Worm (Caenorhabditis elegans): ENCODE measurements around the gene Y37A1A.2.

The Y37A1A.2 gene

ce11 chrIV:13887408-13888163 lies 25.2 kb downstream of the Y37A1A.2 start, which contains the start of gene lin-66:
lin-66 (plus strand) TSS chrIV:13888079.
- TF ChIP-seq ceh-34 (tag; optimal IDR thresholded peaks at IDR 0.05) (peak; percentile 94), F13H6.1 (tag; optimal IDR thresholded peaks at IDR 0.05) (peak; percentile 79), hlh-6 (tag; optimal IDR thresholded peaks at IDR 0.05) (peak; percentile 53), gmeb-2 (tag; optimal IDR thresholded peaks at IDR 0.05) (no peak), sox-2 (GFP tag; IDR thresholded peaks at IDR 0.05) (no peak), sox-4 (tag; optimal IDR thresholded peaks at IDR 0.05) (no peak), hlh-30 (tag; optimal IDR thresholded peaks at IDR 0.05; ENCODE audit: insufficient read depth) (peak; percentile 82), nhr-232 (tag; optimal IDR thresholded peaks at IDR 0.05) (no peak), rnt-1 (tag; optimal IDR thresholded peaks at IDR 0.05) (peak; percentile 90), nhr-11 (tag; optimal IDR thresholded peaks at IDR 0.05) (no peak), pha-2 (tag; optimal IDR thresholded peaks at IDR 0.05) (peak; percentile 59), ceh-14 (tag; optimal IDR thresholded peaks at IDR 0.05) (peak; percentile 91), ztf-16 (tag; optimal IDR thresholded peaks at IDR 0.05) (peak; percentile 41), pat-9 (tag; optimal IDR thresholded peaks at IDR 0.05) (peak; percentile 30), T23F11.4 (GFP tag; optimal IDR thresholded peaks at IDR 0.05) (peak; percentile 69), pax-1 (tag; optimal IDR thresholded peaks at IDR 0.05) (no peak), syd-9 (tag; optimal IDR thresholded peaks at IDR 0.05) (peak; percentile 88), pqm-1 (tag; optimal IDR thresholded peaks at IDR 0.05) (peak; percentile 56), ceh-48 (tag; optimal IDR thresholded peaks at IDR 0.05) (peak; percentile 92), tbx-2 (tag; optimal IDR thresholded peaks at IDR 0.05) (peak; percentile 96), ceh-19 (GFP tag; optimal IDR thresholded peaks at IDR 0.05) (no peak), elt-4 (tag; optimal IDR thresholded peaks at IDR 0.05) (no peak), ceh-24 (tag; optimal IDR thresholded peaks at IDR 0.05) (no peak), fax-1 (tag; optimal IDR thresholded peaks at IDR 0.05) (peak; percentile 35), pag-3 (tag; optimal IDR thresholded peaks at IDR 0.05; ENCODE audit: borderline replicate concordance) (no peak), odd-2 (tag; optimal IDR thresholded peaks at IDR 0.05) (no peak), pros-1 (tag; optimal IDR thresholded peaks at IDR 0.05) (peak; percentile 95), npax-4 (tag; optimal IDR thresholded peaks at IDR 0.05) (no peak), ceh-2 (tag; optimal IDR thresholded peaks at IDR 0.05) (peak; percentile 77), hlh-15 (tag; optimal IDR thresholded peaks at IDR 0.05) (no peak), sdc-2 (tag; optimal IDR thresholded peaks at IDR 0.05) (peak; percentile 74), eyg-1 (tag; optimal IDR thresholded peaks at IDR 0.05) (peak; percentile 86), ceh-18 (tag; optimal IDR thresholded peaks at IDR 0.05) (peak; percentile 97), lim-6 (tag; optimal IDR thresholded peaks at IDR 0.05) (peak; percentile 65), nfya-1 (tag; optimal IDR thresholded peaks at IDR 0.05) (peak; percentile 93), ceh-6 (GFP tag; optimal IDR thresholded peaks at IDR 0.05) (peak; percentile 62), hlh-8 (tag; optimal IDR thresholded peaks at IDR 0.05) (peak; percentile 44), dve-1 (tag; optimal IDR thresholded peaks at IDR 0.05) (peak; percentile 27), C08G9.2 (tag; optimal IDR thresholded peaks at IDR 0.05) (peak; percentile 47), ceh-9 (tag; optimal IDR thresholded peaks at IDR 0.05) (no peak), fkh-6 (tag; optimal IDR thresholded peaks at IDR 0.05) (peak; percentile 29), pha-4 (tag; optimal IDR thresholded peaks at IDR 0.05) (no peak), zip-5 (tag; optimal IDR thresholded peaks at IDR 0.05) (no peak), tbx-7 (tag; optimal IDR thresholded peaks at IDR 0.05) (peak; percentile 42), ets-4 (tag; optimal IDR thresholded peaks at IDR 0.05) (peak; percentile 74), unc-42 (tag; optimal IDR thresholded peaks at IDR 0.05) (peak; percentile 82), ceh-31 (tag; optimal IDR thresholded peaks at IDR 0.05) (peak; percentile 97), unc-3 (GFP tag; conservative IDR thresholded peaks at IDR 0.05) (no peak), unc-3 (tag; optimal IDR thresholded peaks at IDR 0.05) (peak; percentile 83), dmd-4 (tag; optimal IDR thresholded peaks at IDR 0.05; ENCODE audit: borderline replicate concordance) (peak; percentile 58), lin-11 (tag; optimal IDR thresholded peaks at IDR 0.05) (no peak), mec-3 (tag; optimal IDR thresholded peaks at IDR 0.05; ENCODE audit: borderline replicate concordance) (no peak)
